Fruit fly (Drosophila melanogaster): ENCODE measurements around the gene GC.

The GC gene

DNA sequence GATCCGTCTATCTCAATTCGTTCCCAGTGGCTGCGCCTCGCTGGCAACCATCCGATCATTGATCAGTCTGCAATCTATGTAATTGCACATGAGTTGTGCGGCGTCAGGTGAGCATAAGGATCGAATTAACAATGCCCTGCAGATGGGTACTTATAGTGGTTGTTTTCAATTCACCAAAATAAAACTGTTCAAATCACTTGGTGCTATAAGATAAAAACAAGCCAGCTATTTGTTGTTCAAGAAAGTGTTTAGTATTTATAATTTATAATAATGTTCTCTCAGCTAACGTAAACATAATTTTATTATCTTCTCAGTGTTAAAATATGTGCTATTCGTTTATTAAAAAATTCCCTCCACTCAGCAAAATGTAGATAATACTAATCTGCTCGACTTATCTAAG lies 13.4 kb downstream of the GC start, which contains the start of gene CG12105:
Gene CG12105 (minus strand): TSS at position 101 of the 400 bp plus-strand sequence.
- no peak for TF ChIP-seq sv (GFP tag; optimal IDR thresholded peaks at IDR 0.05)
- TF ChIP-seq dsf (GFP tag; optimal IDR thresholded peaks at IDR 0.05; ENCODE audit: borderline replicate concordance) = no peak
- TF ChIP-seq Mio (GFP tag; optimal IDR thresholded peaks at IDR 0.05) = no peak
- no peak for TF ChIP-seq Hr83 (GFP tag; optimal IDR thresholded peaks at IDR 0.05; ENCODE audit: poor library complexity, severe bottlenecking)
- TF ChIP-seq psq (GFP tag; optimal IDR thresholded peaks at IDR 0.05) = no peak
- no peak for TF ChIP-seq GATAd (GFP tag; optimal IDR thresholded peaks at IDR 0.05)
- no peak for TF ChIP-seq CrebA (GFP tag; optimal IDR thresholded peaks at IDR 0.05; ENCODE audit: borderline replicate concordance)
- TF ChIP-seq sage (GFP tag; optimal IDR thresholded peaks at IDR 0.05) = no peak
- TF ChIP-seq fru (GFP tag; optimal IDR thresholded peaks at IDR 0.05) = no peak
- no peak for TF ChIP-seq tai (GFP tag; optimal IDR thresholded peaks at IDR 0.05)
- no peak for TF ChIP-seq Rel (GFP tag; optimal IDR thresholded peaks at IDR 0.05)
- TF ChIP-seq Rel (tag; optimal IDR thresholded peaks at IDR 0.05) = no peak
- no peak for TF ChIP-seq br (GFP tag; optimal IDR thresholded peaks at IDR 0.05)
- no peak for TF ChIP-seq Abd-B (GFP tag; optimal IDR thresholded peaks at IDR 0.05)

- no peak for TF ChIP-seq dmrt93B (GFP tag; optimal IDR thresholded peaks at IDR 0.05)
- TF ChIP-seq Hr78 (GFP tag; optimal IDR thresholded peaks at IDR 0.05) = no peak
- no peak for TF ChIP-seq rgr (GFP tag; optimal IDR thresholded peaks at IDR 0.05)
- TF ChIP-seq HLH106 (tag; optimal IDR thresholded peaks at IDR 0.05) = no peak
- no peak for TF ChIP-seq Vsx2 (GFP tag; optimal IDR thresholded peaks at IDR 0.05; ENCODE audit: partially characterized antibody)
- no peak for TF ChIP-seq h (GFP tag; optimal IDR thresholded peaks at IDR 0.05)
- no peak for TF ChIP-seq Sp1 (GFP tag; optimal IDR thresholded peaks at IDR 0.05)
- TF ChIP-seq woc (GFP tag; optimal IDR thresholded peaks at IDR 0.05) = no peak
- TF ChIP-seq foxo (GFP tag; optimal IDR thresholded peaks at IDR 0.05) = no peak
- TF ChIP-seq brk (GFP tag; optimal IDR thresholded peaks at IDR 0.05) = no peak
- TF ChIP-seq CG9705 (GFP tag; optimal IDR thresholded peaks at IDR 0.05) = no peak
- TF ChIP-seq psq (GFP tag; optimal IDR thresholded peaks at IDR 0.05) = no peak
- no peak for TF ChIP-seq dl (GFP tag; optimal IDR thresholded peaks at IDR 0.05; ENCODE audit: insufficient read depth in 1 of 2, partially characterized antibody in 2 of 2)
- TF ChIP-seq jim (GFP tag; optimal IDR thresholded peaks at IDR 0.05) = no peak
- no peak for TF ChIP-seq Dfd (GFP tag; optimal IDR thresholded peaks at IDR 0.05)
- TF ChIP-seq OdsH (GFP tag; optimal IDR thresholded peaks at IDR 0.05) = no peak
Observed at dm6 chr3L:1614465-1615084, 14.5 kb downstream of the GC start.

DNA sequence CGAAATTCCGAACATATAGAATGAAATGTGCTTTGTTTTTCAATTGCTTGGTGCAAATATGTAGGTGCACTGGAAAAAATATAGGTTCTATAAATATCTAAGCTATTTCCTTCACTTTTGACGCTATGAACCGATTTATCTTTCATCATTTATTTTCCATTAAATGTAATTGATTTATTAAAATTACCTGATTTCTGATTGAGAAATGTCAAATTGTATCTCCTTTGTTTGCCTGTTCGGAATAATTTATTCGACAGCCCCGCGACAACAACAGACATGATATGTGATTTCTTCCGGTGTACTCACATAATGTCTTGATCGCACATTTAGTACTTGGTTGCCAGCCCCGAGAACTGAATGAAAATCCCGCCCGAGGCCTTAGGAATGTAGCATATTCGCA lies 19.5 kb downstream of the GC start:
- no peak for TF ChIP-seq dsf (GFP tag; optimal IDR thresholded peaks at IDR 0.05; ENCODE audit: borderline replicate concordance)
- TF ChIP-seq HLH106 (tag; optimal IDR thresholded peaks at IDR 0.05) = no peak
- TF ChIP-seq br (GFP tag; optimal IDR thresholded peaks at IDR 0.05) = no peak
- TF ChIP-seq Rel (GFP tag; optimal IDR thresholded peaks at IDR 0.05) = no peak
- TF ChIP-seq Rel (tag; optimal IDR thresholded peaks at IDR 0.05) = no peak
- TF ChIP-seq Dfd (GFP tag; optimal IDR thresholded peaks at IDR 0.05) = no peak
- no peak for TF ChIP-seq Sp1 (GFP tag; optimal IDR thresholded peaks at IDR 0.05)

- TF ChIP-seq Hnf4 (GFP tag; optimal IDR thresholded peaks at IDR 0.05) (no peak), dl (GFP tag; optimal IDR thresholded peaks at IDR 0.05; ENCODE audit: insufficient read depth in 1 of 2, partially characterized antibody in 2 of 2) (no peak)
Observed at dm6 chr3L:1602833-1603128, 26.3 kb downstream of the GC start, which contains the start of the genes CG18170 and CG33791. CG18170 (plus strand) TSS chr3L:1602954. CG33791 (plus strand) TSS chr3L:1602954.

DNA sequence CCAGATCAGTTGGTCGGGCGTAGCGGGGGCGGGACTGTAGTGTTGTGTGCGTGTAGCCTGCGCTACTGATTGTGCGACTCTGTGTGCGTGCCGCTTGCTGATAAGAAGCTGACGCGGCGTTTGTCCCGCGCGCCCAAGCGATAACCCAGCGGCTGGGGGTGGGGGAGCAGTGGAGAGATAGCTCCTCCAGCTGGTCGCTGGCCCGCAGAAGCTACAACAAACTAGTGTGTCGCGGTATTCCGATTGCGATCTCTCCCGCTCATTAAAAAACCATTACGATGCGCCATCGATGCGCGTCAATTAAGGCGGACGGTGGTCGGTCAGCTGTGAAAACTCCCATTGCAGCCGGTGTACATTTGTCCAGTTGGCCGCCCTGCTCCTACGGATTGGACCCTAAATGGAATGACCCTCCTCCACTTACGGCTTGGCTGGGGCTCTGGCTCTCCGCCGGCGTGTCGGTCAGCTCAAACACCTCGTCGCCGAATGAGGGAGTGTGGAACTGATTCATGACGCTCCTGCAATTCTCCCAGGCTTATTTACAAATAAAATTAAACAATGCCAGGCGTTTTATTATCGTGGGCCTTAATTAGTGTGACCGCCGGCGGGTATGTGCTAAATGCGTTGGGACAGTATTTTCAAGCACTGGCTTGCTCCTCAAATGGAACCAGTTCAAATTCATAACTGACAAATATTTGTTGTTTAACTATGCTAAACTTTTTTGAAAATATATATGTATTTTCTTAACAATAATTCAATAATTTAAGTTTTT lies 26.9 kb downstream of the GC start, which contains the start of gene CG12104:
Gene CG12104 (minus strand): TSS at position 611 of the 769 bp plus-strand sequence.
- no peak for TF ChIP-seq Vsx2 (GFP tag; optimal IDR thresholded peaks at IDR 0.05; ENCODE audit: partially characterized antibody)
- TF ChIP-seq sv (GFP tag; optimal IDR thresholded peaks at IDR 0.05) = no peak
- TF ChIP-seq Myc (optimal IDR thresholded peaks at IDR 0.05) = no peak
- no peak for TF ChIP-seq Hr83 (GFP tag; optimal IDR thresholded peaks at IDR 0.05; ENCODE audit: poor library complexity, severe bottlenecking)
- no peak for TF ChIP-seq psq (GFP tag; optimal IDR thresholded peaks at IDR 0.05)
- no peak for TF ChIP-seq Rel (GFP tag; optimal IDR thresholded peaks at IDR 0.05)
- peak; percentile 1 for TF ChIP-seq Rel (tag; optimal IDR thresholded peaks at IDR 0.05)
- no peak for TF ChIP-seq sage (GFP tag; optimal IDR thresholded peaks at IDR 0.05)
- no peak for TF ChIP-seq tai (GFP tag; optimal IDR thresholded peaks at IDR 0.05)
- TF ChIP-seq Dfd (GFP tag; optimal IDR thresholded peaks at IDR 0.05) = no peak
- TF ChIP-seq dl (GFP tag; optimal IDR thresholded peaks at IDR 0.05; ENCODE audit: insufficient read depth in 1 of 2, partially characterized antibody in 2 of 2) = no peak
- TF ChIP-seq foxo (GFP tag; optimal IDR thresholded peaks at IDR 0.05) = peak in 1 of 2 experiments; percentile 11
- no peak for TF ChIP-seq Hnf4 (GFP tag; optimal IDR thresholded peaks at IDR 0.05)
- TF ChIP-seq h (GFP tag; optimal IDR thresholded peaks at IDR 0.05) = peak; percentile 22
